Worm (Caenorhabditis elegans) whole organism, L4 larva: Measurements from ENCODE around the gene glb-9.

Source experiments
- D1046.2 ChIP-seq: fragments of 200-800 bp; sonication (Bioruptor generic); IDR thresholded peaks from 2 replicates; pipeline ENCODE4 v1.3.6; 2022; ENCODE audit warnings: missing genetic modification characterization, missing compliant biosample characterization
- F37D6.2 ChIP-seq: sonication (generic microtip); optimal IDR thresholded peaks from 2 replicates; lab custom pipeline; 2016; ENCODE audit warnings: mild to moderate bottlenecking, missing genetic modification characterization, missing compliant biosample characterization
- R02D3.7 ChIP-seq: fragments of 150-350 bp; sonication (generic microtip); optimal IDR thresholded peaks from 3 replicates; lab custom pipeline; 2014; ENCODE audit warnings: missing biosample characterization, missing genetic modification characterization
- T20F7.1 ChIP-seq: fragments of 200-800 bp; sonication (Bioruptor generic); optimal IDR thresholded peaks from 2 replicates; lab custom pipeline; 2018; ENCODE audit warnings: mild to moderate bottlenecking, missing genetic modification characterization, missing compliant biosample characterization
- Y75B8A.6 ChIP-seq: fragments of 200-800 bp; sonication (Bioruptor generic); IDR thresholded peaks from 2 replicates; pipeline ENCODE4 v1.3.6; 2022; ENCODE audit warnings: missing genetic modification reagents, missing genetic modification characterization, missing compliant biosample characterization
- aha-1 ChIP-seq: fragments of 150-350 bp; peaks from one replicate; lab custom pipeline; 2014; ENCODE audit warnings: missing biosample characterization, missing genetic modification characterization
- arid-1 ChIP-seq: fragments of 200-800 bp; sonication (Bioruptor generic); conservative IDR thresholded peaks from 2 replicates; pipeline ENCODE4 v1.3.6; 2022; ENCODE audit warnings: missing genetic modification reagents, missing genetic modification characterization, missing compliant biosample characterization
- attf-4 ChIP-seq: sonication (generic microtip); optimal IDR thresholded peaks from 3 replicates; lab custom pipeline; 2017; ENCODE audit warnings: missing biosample characterization, missing genetic modification characterization
- ceh-32 ChIP-seq: sonication (generic microtip); optimal IDR thresholded peaks from 2 replicates; lab custom pipeline; 2016; ENCODE audit warnings: mild to moderate bottlenecking, missing genetic modification characterization, missing compliant biosample characterization; ENCODE audit not compliant: poor library complexity
- cey-2 ChIP-seq: sonication (generic microtip); optimal IDR thresholded peaks from 3 replicates; lab custom pipeline; 2017; ENCODE audit warnings: missing genetic modification characterization, mild to moderate bottlenecking, missing compliant biosample characterization, antibody characterized with exemption, borderline replicate concordance; ENCODE audit not compliant: insufficient read depth
- ctbp-1 ChIP-seq: fragments of 200-800 bp; sonication (Bioruptor generic); IDR thresholded peaks from 2 replicates; pipeline ENCODE4 v1.3.6; 2022; ENCODE audit warnings: missing genetic modification reagents, missing genetic modification characterization, missing compliant biosample characterization
- daf-19 ChIP-seq: fragments of 200-800 bp; sonication (Bioruptor generic); conservative IDR thresholded peaks from 2 replicates; pipeline ENCODE4 v1.3.6; 2022; ENCODE audit warnings: missing genetic modification characterization, missing compliant biosample characterization
- daf-8 ChIP-seq: fragments of 200-800 bp; sonication (Bioruptor generic); IDR thresholded peaks from 2 replicates; pipeline ENCODE4 v1.3.6; 2022; ENCODE audit warnings: missing genetic modification characterization, missing compliant biosample characterization
- dmd-6 ChIP-seq: fragments of 200-800 bp; sonication (Bioruptor generic); IDR thresholded peaks from 2 replicates; pipeline ENCODE4 v1.3.6; 2022; ENCODE audit warnings: missing genetic modification reagents, missing genetic modification characterization, missing compliant biosample characterization
- dve-1 ChIP-seq: sonication (generic microtip); optimal IDR thresholded peaks from 2 replicates; lab custom pipeline; 2017; ENCODE audit warnings: antibody characterized with exemption, mild to moderate bottlenecking, missing genetic modification characterization, missing compliant biosample characterization; ENCODE audit not compliant: insufficient read depth
- fos-1 ChIP-seq: fragments of 150-350 bp; optimal IDR thresholded peaks from 2 replicates; lab custom pipeline; 2014; ENCODE audit warnings: missing biosample characterization, missing genetic modification characterization
- hif-1 ChIP-seq, 2 experiments: sonication (generic microtip); optimal IDR thresholded peaks; 2 replicates each; lab custom pipeline; 2016 to 2017; ENCODE audit warnings: missing compliant biosample characterization in 2 of 2, missing genetic modification characterization in 2 of 2, missing genetic modification reagents in 2 of 2, missing genotype in 2 of 2, mild to moderate bottlenecking in 1 of 2
- hlh-30 ChIP-seq: sonication (generic microtip); optimal IDR thresholded peaks from 2 replicates; lab custom pipeline; 2017; ENCODE audit warnings: antibody characterized with exemption, mild to moderate bottlenecking, missing genetic modification characterization, missing compliant biosample characterization; ENCODE audit not compliant: insufficient read depth
- hmg-1.1 ChIP-seq: fragments of 200-800 bp; sonication (Bioruptor generic); IDR thresholded peaks from 2 replicates; pipeline ENCODE4 v1.3.6; 2022; ENCODE audit warnings: missing genetic modification reagents, missing genetic modification characterization, missing compliant biosample characterization
- lim-7 ChIP-seq: fragments of 200-800 bp; sonication (Bioruptor generic); IDR thresholded peaks from 2 replicates; pipeline ENCODE4 v1.3.6; 2022; ENCODE audit warnings: missing genetic modification characterization, missing compliant biosample characterization
- lin-1 ChIP-seq: fragments of 200-800 bp; sonication (Bioruptor generic); IDR thresholded peaks from 2 replicates; pipeline ENCODE4 v1.3.6; 2022; ENCODE audit warnings: missing genetic modification reagents, missing genetic modification characterization, missing compliant biosample characterization
- lin-29 ChIP-seq: fragments of 200-800 bp; sonication (Bioruptor generic); IDR thresholded peaks from 2 replicates; pipeline ENCODE4 v1.3.6; 2022; ENCODE audit warnings: missing genetic modification reagents, missing genetic modification characterization, missing compliant biosample characterization
- lin-39 ChIP-seq: fragments of 150-350 bp; optimal IDR thresholded peaks from 2 replicates; lab custom pipeline; 2014; ENCODE audit warnings: missing biosample characterization, missing genetic modification reagents, missing genetic modification characterization
- lsy-2 ChIP-seq, 2 experiments: fragments of 150-350 bp in 1 of 2; sonication (generic microtip) in 1 of 2; optimal IDR thresholded peaks; 2 replicates each; lab custom pipeline; 2014 to 2017; ENCODE audit warnings: missing biosample characterization in 2 of 2, missing genetic modification characterization in 2 of 2
- madf-5 ChIP-seq, 2 experiments: fragments of 200-800 bp; sonication (Bioruptor generic); IDR thresholded peaks; 2 replicates each; pipeline ENCODE4 v1.3.6; 2022; ENCODE audit warnings: missing compliant biosample characterization in 2 of 2, missing genetic modification characterization in 2 of 2
- madf-9 ChIP-seq: fragments of 200-800 bp; sonication (Bioruptor generic); conservative IDR thresholded peaks from 2 replicates; pipeline ENCODE4 v1.3.6; 2022; ENCODE audit warnings: missing genetic modification reagents, missing genetic modification characterization, missing compliant biosample characterization
- mdl-1 ChIP-seq, 2 experiments: fragments of 150-350 bp in 1 of 2; sonication (generic microtip) in 1 of 2; optimal IDR thresholded peaks; 2 replicates each; lab custom pipeline; 2014 to 2017; ENCODE audit warnings: missing biosample characterization in 2 of 2, missing genetic modification characterization in 2 of 2
- mxl-2 ChIP-seq: fragments of 200-800 bp; sonication (Bioruptor generic); conservative IDR thresholded peaks from 2 replicates; pipeline ENCODE4 v1.3.6; 2022; ENCODE audit warnings: missing genetic modification reagents, missing genetic modification characterization, missing compliant biosample characterization
- nhr-10 ChIP-seq: fragments of 150-350 bp; optimal IDR thresholded peaks from 2 replicates; lab custom pipeline; 2014; ENCODE audit warnings: missing biosample characterization, missing genetic modification characterization
- nhr-111 ChIP-seq: fragments of 200-800 bp; sonication (Bioruptor generic); optimal IDR thresholded peaks from 2 replicates; lab custom pipeline; 2018; ENCODE audit warnings: mild to moderate bottlenecking, missing genetic modification characterization, missing compliant biosample characterization
- nhr-237 ChIP-seq: sonication (generic microtip); optimal IDR thresholded peaks from 2 replicates; lab custom pipeline; 2017; ENCODE audit warnings: missing biosample characterization, missing genetic modification characterization
- nhr-28 ChIP-seq: fragments of 150-350 bp; optimal IDR thresholded peaks from 2 replicates; lab custom pipeline; 2014; ENCODE audit warnings: missing biosample characterization, missing genetic modification characterization
- nhr-41 ChIP-seq: fragments of 200-800 bp; sonication (Bioruptor generic); IDR thresholded peaks from 2 replicates; pipeline ENCODE4 v1.3.6; 2022; ENCODE audit warnings: missing genetic modification reagents, missing genetic modification characterization, missing compliant biosample characterization
- nhr-42 ChIP-seq: fragments of 200-800 bp; sonication (Bioruptor generic); IDR thresholded peaks from 2 replicates; pipeline ENCODE4 v1.3.6; 2022; ENCODE audit warnings: missing genetic modification characterization, missing compliant biosample characterization
- nhr-76 ChIP-seq: fragments of 150-350 bp; optimal IDR thresholded peaks from 2 replicates; lab custom pipeline; 2014; ENCODE audit warnings: missing biosample characterization, missing genetic modification characterization
- nhr-77 ChIP-seq: fragments of 150-350 bp; optimal IDR thresholded peaks from 2 replicates; lab custom pipeline; 2014; ENCODE audit warnings: missing biosample characterization, missing genetic modification characterization
- pha-4 ChIP-seq, 2 experiments: fragments of 150-350 bp in 1 of 2; fragments of 200-800 bp in 1 of 2; sonication (Bioruptor generic) in 1 of 2; IDR thresholded peaks in 1 of 2; optimal IDR thresholded peaks in 1 of 2; 2 replicates each; pipeline versions ENCODE4 v1.3.6 to Lab custom; 2014 to 2022; ENCODE audit warnings: missing genetic modification characterization in 2 of 2, missing genetic modification reagents in 2 of 2, missing biosample characterization in 1 of 2, missing compliant biosample characterization in 1 of 2
- rbr-2 ChIP-seq: sonication (generic microtip); optimal IDR thresholded peaks from 2 replicates; lab custom pipeline; 2016; ENCODE audit warnings: missing genotype, missing genetic modification characterization, missing compliant biosample characterization
- saeg-2 ChIP-seq: fragments of 200-800 bp; sonication (Bioruptor generic); IDR thresholded peaks from 2 replicates; pipeline ENCODE4 v1.3.6; 2022; ENCODE audit warnings: missing genetic modification reagents, missing genetic modification characterization, missing compliant biosample characterization
- sdz-12 ChIP-seq: fragments of 200-800 bp; sonication (Bioruptor generic); optimal IDR thresholded peaks from 2 replicates; lab custom pipeline; 2018; ENCODE audit warnings: mild to moderate bottlenecking, missing genetic modification characterization, missing compliant biosample characterization
- set-16 ChIP-seq: fragments of 200-800 bp; sonication (Bioruptor generic); IDR thresholded peaks from 2 replicates; pipeline ENCODE4 v1.3.6; 2022; ENCODE audit warnings: missing genetic modification reagents, missing genetic modification characterization, missing compliant biosample characterization
- spr-1 ChIP-seq: sonication (generic microtip); optimal IDR thresholded peaks from 2 replicates; lab custom pipeline; 2016; ENCODE audit warnings: mild to moderate bottlenecking, missing genetic modification characterization, missing compliant biosample characterization
- spr-3 ChIP-seq: fragments of 200-800 bp; sonication (Bioruptor generic); optimal IDR thresholded peaks from 2 replicates; lab custom pipeline; 2018; ENCODE audit warnings: mild to moderate bottlenecking, missing genetic modification characterization, missing compliant biosample characterization
- tag-97 ChIP-seq: fragments of 200-800 bp; sonication (Bioruptor generic); IDR thresholded peaks from 2 replicates; pipeline ENCODE4 v1.3.6; 2022; ENCODE audit warnings: missing genetic modification characterization, missing compliant biosample characterization
- unc-62 ChIP-seq, 3 experiments: fragments of 150-350 bp in 1 of 3; sonication (generic microtip); optimal IDR thresholded peaks in 2 of 3; peaks in 1 of 3; 1 replicate in 1 of 3; 2 replicates in 2 of 3; lab custom pipeline; 2014 to 2017; ENCODE audit warnings: missing biosample characterization in 3 of 3, missing genetic modification characterization in 3 of 3, missing genetic modification reagents in 3 of 3, missing genotype in 1 of 3
- zip-2 ChIP-seq: fragments of 150-350 bp; optimal IDR thresholded peaks from 2 replicates; lab custom pipeline; 2014; ENCODE audit warnings: missing biosample characterization, missing genetic modification characterization
- ztf-7 ChIP-seq: fragments of 150-350 bp; optimal IDR thresholded peaks from 2 replicates; lab custom pipeline; 2014; ENCODE audit warnings: missing biosample characterization, missing genetic modification characterization

The glb-9 gene

DNA sequence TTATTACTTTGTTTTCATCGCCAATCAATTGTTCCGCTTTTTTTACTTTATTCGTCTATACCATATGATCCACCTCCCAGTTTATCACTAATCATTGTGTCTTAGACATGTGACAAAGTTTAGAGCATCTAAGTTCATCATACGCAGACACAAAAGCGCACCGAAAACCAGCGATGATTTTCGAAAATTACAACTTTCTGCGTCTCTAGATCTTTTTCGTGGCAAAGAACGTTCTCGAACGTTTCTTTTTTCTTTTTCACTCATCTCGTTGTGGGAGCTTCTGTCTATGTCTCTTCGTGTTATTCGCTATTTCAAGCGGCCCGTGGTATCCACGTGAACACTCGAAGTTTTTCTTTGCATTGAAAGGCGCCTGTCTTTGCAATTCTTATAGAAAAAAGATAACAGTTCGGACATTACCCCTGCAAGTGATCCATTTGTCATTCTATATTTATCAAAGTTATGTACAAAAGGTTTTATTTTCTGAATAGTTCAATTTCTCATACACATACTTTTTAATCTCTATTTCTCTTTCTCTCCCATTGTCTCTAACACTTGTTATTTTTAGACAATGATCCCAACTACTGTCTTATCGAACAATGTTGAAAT lies 10.1 kb upstream of the glb-9 start, which contains the start of gene ZK1290.5 (continued):
- TF ChIP-seq Y75B8A.6 = 0 out of 2 replicates have a peak, but pooled peaks have one; percentile 31
- peak; percentile 83 for TF ChIP-seq nhr-10 (tag; lab: Kevin White, UChicago)
- TF ChIP-seq hif-1 (tag; optimal IDR thresholded peaks at IDR 0.05; lab: Kevin White, UChicago) = peak in 1 of 2 experiments; percentile 69
- peak; percentile 75 for TF ChIP-seq ctbp-1 (GFP tag; lab: Robert Waterston, UW)
- TF ChIP-seq daf-8 (GFP tag; lab: Robert Waterston, UW) = no peak
- peak; percentile 62 for TF ChIP-seq hmg-1.1 (GFP tag; lab: Robert Waterston, UW)
- TF ChIP-seq attf-4 (tag; lab: Kevin White, UChicago) = no peak
- peak; percentile 72 for TF ChIP-seq cey-2 (tag; lab: Kevin White, UChicago)
- peak; percentile 36; the same call in 1 of the 2 replicates for TF ChIP-seq set-16
- no peak for TF ChIP-seq nhr-237 (tag; lab: Kevin White, UChicago)
- peak; percentile 48; the same call in 1 of the 2 replicates for TF ChIP-seq madf-9
- TF ChIP-seq dve-1 = peak; percentile 98
- peak; percentile 86 for TF ChIP-seq pha-4 (GFP tag; IDR thresholded peaks at IDR 0.05; lab: Robert Waterston, UW)
- TF ChIP-seq pha-4 (tag; optimal IDR thresholded peaks at IDR 0.05; lab: Kevin White, UChicago) = peak; percentile 61
- TF ChIP-seq dmd-6 (GFP tag; lab: Robert Waterston, UW) = peak; percentile 99
- TF ChIP-seq fos-1 = peak; percentile 34
- peak; percentile 87 for TF ChIP-seq lin-1 (GFP tag; lab: Robert Waterston, UW)
- TF ChIP-seq daf-19 (GFP tag; lab: Robert Waterston, UW) = no peak
- peak; percentile 63 for TF ChIP-seq nhr-76 (tag; lab: Kevin White, UChicago)
- TF ChIP-seq aha-1 (tag; lab: Kevin White, UChicago) = peak; percentile 96
- TF ChIP-seq arid-1 (GFP tag; lab: Robert Waterston, UW) = no peak
- peak; percentile 36 to 89 for TF ChIP-seq lsy-2 (tag; optimal IDR thresholded peaks at IDR 0.05; lab: Kevin White, UChicago)
- TF ChIP-seq spr-1 (tag; lab: Kevin White, UChicago) = peak; percentile 75
- peak; percentile 43 to 95 for TF ChIP-seq mdl-1 (tag; optimal IDR thresholded peaks at IDR 0.05; lab: Kevin White, UChicago)
- TF ChIP-seq nhr-41 (GFP tag; lab: Robert Waterston, UW) = peak; percentile 79; the same call in 1 of the 2 replicates
- no peak for TF ChIP-seq D1046.2
- TF ChIP-seq hlh-30 (tag; lab: Kevin White, UChicago) = peak; percentile 97
- peak; percentile 26; the same call in 1 of the 2 replicates for TF ChIP-seq saeg-2 (GFP tag; lab: Robert Waterston, UW)
- TF ChIP-seq nhr-28 (tag; lab: Kevin White, UChicago) = peak; percentile 91
- peak; percentile 98 for TF ChIP-seq mxl-2 (GFP tag; lab: Robert Waterston, UW)
- no peak for TF ChIP-seq nhr-111 (GFP tag; lab: Kevin White, UChicago)
- TF ChIP-seq lin-39 (tag; lab: Kevin White, UChicago) = no peak
- TF ChIP-seq unc-62 (GFP tag; optimal IDR thresholded peaks at IDR 0.05 in 1 of 2; lab: Kevin White, UChicago) = peak in 1 of 2 experiments; percentile 91
- no peak for TF ChIP-seq unc-62 (tag; optimal IDR thresholded peaks at IDR 0.05; lab: Kevin White, UChicago)
- TF ChIP-seq ztf-7 (tag; lab: Kevin White, UChicago) = peak; percentile 37

- no peak for TF ChIP-seq tag-97
- no peak for TF ChIP-seq madf-5 (GFP tag; IDR thresholded peaks at IDR 0.05; lab: Robert Waterston, UW)
- TF ChIP-seq sdz-12 (GFP tag; lab: Kevin White, UChicago) = no peak
- no peak for TF ChIP-seq madf-9
- TF ChIP-seq lin-29 (GFP tag; lab: Robert Waterston, UW) = no peak
- no peak for TF ChIP-seq nhr-111 (GFP tag; lab: Kevin White, UChicago)
- no peak for TF ChIP-seq rbr-2
- TF ChIP-seq lim-7 (GFP tag; lab: Robert Waterston, UW) = no peak
- peak in 1 of 2 experiments; percentile 79 for TF ChIP-seq mdl-1 (tag; optimal IDR thresholded peaks at IDR 0.05; lab: Kevin White, UChicago)
- no peak for TF ChIP-seq ceh-32
- no peak for TF ChIP-seq R02D3.7
- TF ChIP-seq daf-19 (GFP tag; lab: Robert Waterston, UW) = no peak
- no peak for TF ChIP-seq Y75B8A.6
- TF ChIP-seq pha-4 (GFP tag; IDR thresholded peaks at IDR 0.05; lab: Robert Waterston, UW) = no peak
- TF ChIP-seq pha-4 (tag; optimal IDR thresholded peaks at IDR 0.05; lab: Kevin White, UChicago) = no peak
- no peak for TF ChIP-seq nhr-42 (GFP tag; lab: Robert Waterston, UW)
- TF ChIP-seq nhr-77 (tag; lab: Kevin White, UChicago) = peak; percentile 52
- no peak for TF ChIP-seq arid-1 (GFP tag; lab: Robert Waterston, UW)
- no peak for TF ChIP-seq D1046.2
- no peak for TF ChIP-seq zip-2 (tag; lab: Kevin White, UChicago)
- peak; percentile 78 for TF ChIP-seq T20F7.1
- no peak for TF ChIP-seq spr-3
- TF ChIP-seq F37D6.2 (tag; lab: Kevin White, UChicago) = no peak
Measured at ce11 chrII:7528210-7528609, 9.1 kb upstream of the glb-9 start.
